Worm (Caenorhabditis elegans) whole organism, late embryonic: ENCODE results near the gene C56G2.4.
A peak's percentile ranks its signal among the peaks of the same experiment; 100 is the strongest.

Experiments
- C08G9.2 ChIP-seq: sonication (generic microtip); optimal IDR thresholded peaks from 2 replicates; lab custom pipeline; 2016; ENCODE audit warnings: mild to moderate bottlenecking, missing genetic modification characterization, moderate library complexity, missing compliant biosample characterization
- C38D4.7 ChIP-seq: fragments of 200-800 bp; sonication (Bioruptor generic); optimal IDR thresholded peaks from 2 replicates; lab custom pipeline; 2018; ENCODE audit warnings: mild to moderate bottlenecking, missing genetic modification characterization, moderate library complexity, missing compliant biosample characterization
- K02D7.2 ChIP-seq: sonication (generic microtip); optimal IDR thresholded peaks from 2 replicates; lab custom pipeline; 2017; ENCODE audit warnings: mild to moderate bottlenecking, missing genetic modification characterization, missing compliant biosample characterization
- K09A11.1 ChIP-seq: sonication (generic microtip); optimal IDR thresholded peaks from 2 replicates; lab custom pipeline; 2017; ENCODE audit warnings: antibody characterized with exemption, mild to moderate bottlenecking, missing genetic modification characterization, missing compliant biosample characterization; ENCODE audit not compliant: insufficient read depth
- Y22D7AL.16 ChIP-seq: sonication (generic microtip); optimal IDR thresholded peaks from 2 replicates; lab custom pipeline; 2016; ENCODE audit warnings: missing genetic modification characterization, missing compliant biosample characterization
- ahr-1 ChIP-seq: sonication (generic microtip); optimal IDR thresholded peaks from 2 replicates; lab custom pipeline; 2016; ENCODE audit warnings: missing genetic modification characterization, missing compliant biosample characterization
- ceh-14 ChIP-seq: sonication (generic microtip); optimal IDR thresholded peaks from 2 replicates; lab custom pipeline; 2016; ENCODE audit warnings: missing genotype, missing genetic modification characterization, missing compliant biosample characterization
- ceh-18 ChIP-seq: sonication (generic microtip); optimal IDR thresholded peaks from 2 replicates; lab custom pipeline; 2016; ENCODE audit warnings: missing genetic modification characterization, missing compliant biosample characterization
- ceh-2 ChIP-seq: sonication (generic microtip); optimal IDR thresholded peaks from 2 replicates; lab custom pipeline; 2016; ENCODE audit warnings: missing genotype, missing genetic modification characterization, missing compliant biosample characterization
- ceh-22 ChIP-seq: sonication (generic microtip); optimal IDR thresholded peaks from 2 replicates; lab custom pipeline; 2017; ENCODE audit warnings: missing biosample characterization, missing genetic modification characterization
- ceh-30 ChIP-seq: fragments of 150-350 bp; optimal IDR thresholded peaks from 2 replicates; lab custom pipeline; 2014; ENCODE audit warnings: missing biosample characterization, missing genetic modification characterization
- ceh-31 ChIP-seq: sonication (generic microtip); optimal IDR thresholded peaks from 2 replicates; lab custom pipeline; 2016; ENCODE audit warnings: missing genetic modification characterization, missing compliant biosample characterization
- ceh-34 ChIP-seq: sonication (generic microtip); optimal IDR thresholded peaks from 2 replicates; lab custom pipeline; 2016; ENCODE audit warnings: mild to moderate bottlenecking, missing genetic modification characterization, missing compliant biosample characterization
- ceh-48 ChIP-seq: sonication (generic microtip); optimal IDR thresholded peaks from 2 replicates; lab custom pipeline; 2016; ENCODE audit warnings: missing genetic modification characterization, inconsistent platforms, missing compliant biosample characterization
- che-1 ChIP-seq: sonication (generic microtip); optimal IDR thresholded peaks from 2 replicates; lab custom pipeline; 2016; ENCODE audit warnings: mild to moderate bottlenecking, missing genetic modification characterization, missing compliant biosample characterization
- dmd-4 ChIP-seq: sonication (generic microtip); optimal IDR thresholded peaks from 2 replicates; lab custom pipeline; 2016; ENCODE audit warnings: borderline replicate concordance, missing genetic modification characterization, missing compliant biosample characterization
- dve-1 ChIP-seq: sonication (generic microtip); optimal IDR thresholded peaks from 2 replicates; lab custom pipeline; 2017; ENCODE audit warnings: antibody characterized with exemption, mild to moderate bottlenecking, missing genetic modification characterization, missing compliant biosample characterization
- elt-2 ChIP-seq: sonication (generic microtip); optimal IDR thresholded peaks from 2 replicates; lab custom pipeline; 2016; ENCODE audit warnings: missing genetic modification reagents, missing genetic modification characterization, missing compliant biosample characterization
- fkh-10 ChIP-seq: fragments of 150-350 bp; optimal IDR thresholded peaks from 2 replicates; lab custom pipeline; 2014; ENCODE audit warnings: missing biosample characterization, missing genetic modification reagents, missing genetic modification characterization
- fkh-6 ChIP-seq: sonication (generic microtip); optimal IDR thresholded peaks from 2 replicates; lab custom pipeline; 2016; ENCODE audit warnings: missing genetic modification characterization, missing compliant biosample characterization
- gmeb-2 ChIP-seq: sonication (generic microtip); optimal IDR thresholded peaks from 2 replicates; lab custom pipeline; 2016; ENCODE audit warnings: missing genetic modification characterization, inconsistent platforms, missing compliant biosample characterization
- hlh-13 ChIP-seq: fragments of 200-800 bp; sonication (Bioruptor generic); optimal IDR thresholded peaks from 2 replicates; lab custom pipeline; 2018; ENCODE audit warnings: mild to moderate bottlenecking, missing genetic modification characterization, missing compliant biosample characterization
- hlh-15 ChIP-seq: sonication (generic microtip); optimal IDR thresholded peaks from 2 replicates; lab custom pipeline; 2016; ENCODE audit warnings: missing genetic modification characterization, missing compliant biosample characterization
- hlh-30 ChIP-seq: sonication (generic microtip); optimal IDR thresholded peaks from 2 replicates; lab custom pipeline; 2017; ENCODE audit warnings: antibody characterized with exemption, missing genetic modification characterization, missing compliant biosample characterization; ENCODE audit not compliant: insufficient read depth
- hlh-6 ChIP-seq: sonication (generic microtip); optimal IDR thresholded peaks from 2 replicates; lab custom pipeline; 2016; ENCODE audit warnings: missing genotype, missing genetic modification characterization, missing compliant biosample characterization
- nfya-1 ChIP-seq: sonication (generic microtip); optimal IDR thresholded peaks from 2 replicates; lab custom pipeline; 2017; ENCODE audit warnings: missing genetic modification characterization, mild to moderate bottlenecking, missing compliant biosample characterization, antibody characterized with exemption, moderate library complexity
- nhr-232 ChIP-seq: sonication (generic microtip); optimal IDR thresholded peaks from 2 replicates; lab custom pipeline; 2016; ENCODE audit warnings: missing genetic modification characterization, missing compliant biosample characterization
- odd-2 ChIP-seq: sonication (generic microtip); optimal IDR thresholded peaks from 2 replicates; lab custom pipeline; 2017; ENCODE audit warnings: antibody characterized with exemption, mild to moderate bottlenecking, missing genetic modification characterization, missing compliant biosample characterization
- pha-4 ChIP-seq: fragments of 150-350 bp; optimal IDR thresholded peaks from 2 replicates; lab custom pipeline; 2018; ENCODE audit warnings: missing biosample characterization, missing genetic modification reagents, missing genetic modification characterization
- pqm-1 ChIP-seq: sonication (generic microtip); optimal IDR thresholded peaks from 2 replicates; lab custom pipeline; 2016; ENCODE audit warnings: missing genetic modification characterization, missing compliant biosample characterization
- pros-1 ChIP-seq: fragments of 150-350 bp; optimal IDR thresholded peaks from 2 replicates; lab custom pipeline; 2014; ENCODE audit warnings: missing biosample characterization, missing genetic modification reagents, missing genetic modification characterization
- sdc-2 ChIP-seq: sonication (generic microtip); optimal IDR thresholded peaks from 2 replicates; lab custom pipeline; 2016; ENCODE audit warnings: missing genotype, missing genetic modification characterization, missing compliant biosample characterization
- sox-2 ChIP-seq: fragments of 200-800 bp; sonication (Bioruptor generic); IDR thresholded peaks from 2 replicates; pipeline ENCODE4 v1.3.6; 2022; ENCODE audit warnings: missing genetic modification reagents, missing genetic modification characterization, missing compliant biosample characterization
- sox-4 ChIP-seq: sonication (generic microtip); optimal IDR thresholded peaks from 2 replicates; lab custom pipeline; 2017; ENCODE audit warnings: mild to moderate bottlenecking, missing genetic modification characterization, inconsistent platforms, missing compliant biosample characterization
- syd-9 ChIP-seq: sonication (generic microtip); optimal IDR thresholded peaks from 2 replicates; lab custom pipeline; 2016; ENCODE audit warnings: mild to moderate bottlenecking, missing genetic modification characterization, moderate library complexity, missing compliant biosample characterization
- unc-55 ChIP-seq: sonication (generic microtip); optimal IDR thresholded peaks from 2 replicates; lab custom pipeline; 2017; ENCODE audit warnings: missing biosample characterization, missing genetic modification reagents, missing genetic modification characterization
- unc-86 ChIP-seq: sonication (generic microtip); optimal IDR thresholded peaks from 2 replicates; lab custom pipeline; 2016; ENCODE audit warnings: missing genetic modification characterization, missing compliant biosample characterization
- zip-5 ChIP-seq: sonication (generic microtip); optimal IDR thresholded peaks from 2 replicates; lab custom pipeline; 2016; ENCODE audit warnings: missing genetic modification characterization, missing compliant biosample characterization

Gene C56G2.4

ce11 chrIII:6300297-6300696, 31.2 kb upstream of the C56G2.4 start:
- TF ChIP-seq ceh-34 (tag; lab: Kevin White, UChicago) (no peak), fkh-6 (tag; lab: Kevin White, UChicago) (no peak), che-1 (no peak), unc-86 (tag; lab: Kevin White, UChicago) (no peak), hlh-15 (tag; lab: Kevin White, UChicago) (no peak), pqm-1 (no peak), ceh-14 (no peak), ahr-1 (no peak), sdc-2 (tag; lab: Kevin White, UChicago) (no peak), ceh-22 (no peak), odd-2 (tag; lab: Kevin White, UChicago) (no peak), hlh-13 (GFP tag; lab: Kevin White, UChicago) (no peak), dmd-4 (tag; lab: Kevin White, UChicago) (no peak), ceh-30 (tag; lab: Kevin White, UChicago) (no peak)

- peak; percentile 23 for TF ChIP-seq nfya-1 (tag; lab: Kevin White, UChicago)
Measured at ce11 chrIII:6301685-6302084, 29.8 kb upstream of the C56G2.4 start.

ce11 chrIII:6303114-6303647, 28.4 kb upstream of the C56G2.4 start, which contains the start of gene F47D12.9:
F47D12.9 (minus strand) TSS chrIII:6303380.
- TF ChIP-seq K02D7.2 (tag; lab: Kevin White, UChicago) (no peak), sox-4 (tag; lab: Kevin White, UChicago) (no peak), Y22D7AL.16 (tag; lab: Kevin White, UChicago) (no peak), nfya-1 (tag; lab: Kevin White, UChicago) (peak; percentile 51), ceh-18 (tag; lab: Kevin White, UChicago) (peak; percentile 46), fkh-10 (no peak), nhr-232 (no peak), sox-2 (GFP tag; lab: Robert Waterston, UW) (peak; percentile 25; the same call in 1 of the 2 replicates), pqm-1 (no peak), dve-1 (tag; lab: Kevin White, UChicago) (no peak), hlh-13 (GFP tag; lab: Kevin White, UChicago) (no peak), ceh-2 (tag; lab: Kevin White, UChicago) (no peak), zip-5 (tag; lab: Kevin White, UChicago) (no peak), hlh-30 (tag; lab: Kevin White, UChicago) (peak; percentile 97), K09A11.1 (tag; lab: Kevin White, UChicago) (no peak), C08G9.2 (tag; lab: Kevin White, UChicago) (no peak), elt-2 (tag; lab: Kevin White, UChicago) (peak; percentile 81), unc-55 (peak; percentile 11), hlh-15 (tag; lab: Kevin White, UChicago) (no peak), ceh-31 (peak; percentile 58), C38D4.7 (GFP tag; lab: Kevin White, UChicago) (no peak)

ce11 chrIII:6303787-6304186, 27.7 kb upstream of the C56G2.4 start:
- no peak for TF ChIP-seq pha-4 (tag; lab: Kevin White, UChicago)
- TF ChIP-seq hlh-6 = no peak
- no peak for TF ChIP-seq dve-1 (tag; lab: Kevin White, UChicago)
- TF ChIP-seq pros-1 (tag; lab: Kevin White, UChicago) = no peak
- TF ChIP-seq ceh-30 (tag; lab: Kevin White, UChicago) = no peak
- TF ChIP-seq ceh-48 (tag; lab: Kevin White, UChicago) = no peak
- no peak for TF ChIP-seq ceh-18 (tag; lab: Kevin White, UChicago)
- no peak for TF ChIP-seq syd-9 (tag; lab: Kevin White, UChicago)
- no peak for TF ChIP-seq elt-2 (tag; lab: Kevin White, UChicago)
- no peak for TF ChIP-seq gmeb-2 (tag; lab: Kevin White, UChicago)
- TF ChIP-seq hlh-13 (GFP tag; lab: Kevin White, UChicago) = no peak
- TF ChIP-seq sox-4 (tag; lab: Kevin White, UChicago) = no peak
- TF ChIP-seq sox-2 (GFP tag; lab: Robert Waterston, UW) = no peak
- TF ChIP-seq ceh-2 (tag; lab: Kevin White, UChicago) = no peak
- TF ChIP-seq C38D4.7 (GFP tag; lab: Kevin White, UChicago) = no peak
- no peak for TF ChIP-seq ceh-22
- TF ChIP-seq K09A11.1 (tag; lab: Kevin White, UChicago) = no peak
- no peak for TF ChIP-seq unc-86 (tag; lab: Kevin White, UChicago)
- no peak for TF ChIP-seq nfya-1 (tag; lab: Kevin White, UChicago)
